Worm (Caenorhabditis elegans) whole organism, young adult: Measurements from ENCODE around the gene fbxb-14.

Experiments
- B0261.1 ChIP-seq: sonication (generic microtip); optimal IDR thresholded peaks from 2 replicates; lab custom pipeline; 2016; ENCODE audit warnings: mild to moderate bottlenecking, missing genetic modification characterization, moderate library complexity, missing compliant biosample characterization
- F22D6.2 ChIP-seq: sonication (generic microtip); optimal IDR thresholded peaks from 2 replicates; lab custom pipeline; 2016; ENCODE audit warnings: mild to moderate bottlenecking, missing genetic modification characterization, missing compliant biosample characterization
- F23B12.7 ChIP-seq: sonication (generic microtip); optimal IDR thresholded peaks from 2 replicates; lab custom pipeline; 2017; ENCODE audit warnings: missing genetic modification characterization, mild to moderate bottlenecking, missing compliant biosample characterization, antibody characterized with exemption, moderate library complexity; ENCODE audit not compliant: insufficient read depth
- F33H1.4 ChIP-seq: fragments of 200-800 bp; sonication (Bioruptor generic); IDR thresholded peaks from 2 replicates; pipeline ENCODE4 v1.3.6; 2022; ENCODE audit warnings: missing genetic modification reagents, missing genetic modification characterization, missing compliant biosample characterization
- F57A8.1 ChIP-seq: fragments of 200-800 bp; sonication (Bioruptor generic); optimal IDR thresholded peaks from 2 replicates; lab custom pipeline; 2018; ENCODE audit warnings: mild to moderate bottlenecking, missing genetic modification characterization, moderate library complexity, missing compliant biosample characterization
- Y53G8AR.9 ChIP-seq: fragments of 200-800 bp; sonication (Bioruptor generic); conservative IDR thresholded peaks from 2 replicates; pipeline ENCODE4 v1.3.6; 2022; ENCODE audit warnings: missing genetic modification reagents, missing genetic modification characterization, missing compliant biosample characterization
- attf-3 ChIP-seq: fragments of 200-800 bp; sonication (Bioruptor generic); conservative IDR thresholded peaks from 2 replicates; pipeline ENCODE4 v1.3.6; 2022; ENCODE audit warnings: missing genetic modification reagents, missing genetic modification characterization, missing compliant biosample characterization
- attf-5 ChIP-seq: fragments of 200-800 bp; sonication (Bioruptor generic); optimal IDR thresholded peaks from 2 replicates; lab custom pipeline; 2018; ENCODE audit warnings: mild to moderate bottlenecking, missing genetic modification characterization, missing compliant biosample characterization
- ccch-3 ChIP-seq: fragments of 200-800 bp; sonication (Bioruptor generic); optimal IDR thresholded peaks from 2 replicates; lab custom pipeline; 2018; ENCODE audit warnings: mild to moderate bottlenecking, missing genetic modification characterization, missing compliant biosample characterization
- cebp-1 ChIP-seq, 2 experiments: fragments of 200-800 bp in 1 of 2; sonication (Bioruptor generic) in 1 of 2; sonication (generic microtip) in 1 of 2; IDR thresholded peaks in 1 of 2; optimal IDR thresholded peaks in 1 of 2; 2 replicates each; pipeline versions ENCODE4 v1.3.6 to Lab custom; 2017 to 2022; ENCODE audit warnings: missing compliant biosample characterization in 2 of 2, missing genetic modification characterization in 2 of 2, mild to moderate bottlenecking in 1 of 2, missing genetic modification reagents in 1 of 2, moderate library complexity in 1 of 2
- cebp-2 ChIP-seq: fragments of 200-800 bp; sonication (Bioruptor generic); IDR thresholded peaks from 2 replicates; pipeline ENCODE4 v1.3.6; 2022; ENCODE audit warnings: missing genetic modification characterization, missing compliant biosample characterization
- ceh-27 ChIP-seq: fragments of 200-800 bp; sonication (Bioruptor generic); optimal IDR thresholded peaks from 2 replicates; lab custom pipeline; 2018; ENCODE audit warnings: mild to moderate bottlenecking, missing genetic modification characterization, moderate library complexity, missing compliant biosample characterization
- ceh-58 ChIP-seq: fragments of 200-800 bp; sonication (Bioruptor generic); IDR thresholded peaks from 2 replicates; pipeline ENCODE4 v1.3.6; 2022; ENCODE audit warnings: missing genetic modification characterization, missing compliant biosample characterization
- ceh-91 ChIP-seq: fragments of 200-800 bp; sonication (Bioruptor generic); IDR thresholded peaks from 2 replicates; pipeline ENCODE4 v1.3.6; 2022; ENCODE audit warnings: missing genetic modification reagents, missing genetic modification characterization, missing compliant biosample characterization
- chd-7 ChIP-seq: sonication (generic microtip); optimal IDR thresholded peaks from 2 replicates; lab custom pipeline; 2016; ENCODE audit warnings: mild to moderate bottlenecking, missing genetic modification characterization, moderate library complexity, missing compliant biosample characterization
- die-1 ChIP-seq: sonication (generic microtip); optimal IDR thresholded peaks from 2 replicates; lab custom pipeline; 2016; ENCODE audit warnings: missing genotype, mild to moderate bottlenecking, missing genetic modification characterization, missing compliant biosample characterization
- egl-18 ChIP-seq: fragments of 200-800 bp; sonication (Bioruptor generic); IDR thresholded peaks from 2 replicates; pipeline ENCODE4 v1.3.6; 2022; ENCODE audit warnings: missing genetic modification reagents, missing genetic modification characterization, missing compliant biosample characterization
- ekl-4 ChIP-seq: fragments of 200-800 bp; sonication (Bioruptor generic); IDR thresholded peaks from 2 replicates; pipeline ENCODE4 v1.3.6; 2022; ENCODE audit warnings: missing genetic modification reagents, missing genetic modification characterization, missing compliant biosample characterization
- hlh-26 ChIP-seq: fragments of 200-800 bp; sonication (Bioruptor generic); conservative IDR thresholded peaks from 2 replicates; pipeline ENCODE4 v1.3.6; 2022; ENCODE audit warnings: missing genetic modification reagents, missing genetic modification characterization, missing compliant biosample characterization
- hmg-1.2 ChIP-seq: fragments of 200-800 bp; sonication (Bioruptor generic); IDR thresholded peaks from 2 replicates; pipeline ENCODE4 v1.3.6; 2022; ENCODE audit warnings: missing genetic modification reagents, missing genetic modification characterization, missing compliant biosample characterization
- hsf-1 ChIP-seq: fragments of 200-800 bp; sonication (Bioruptor generic); IDR thresholded peaks from 2 replicates; pipeline ENCODE4 v1.3.6; 2022; ENCODE audit warnings: missing genetic modification reagents, missing genetic modification characterization, missing compliant biosample characterization
- let-526 ChIP-seq: fragments of 200-800 bp; sonication (Bioruptor generic); IDR thresholded peaks from 2 replicates; pipeline ENCODE4 v1.3.6; 2022; ENCODE audit warnings: missing genetic modification reagents, missing genetic modification characterization, missing compliant biosample characterization
- let-607 ChIP-seq, 2 experiments: fragments of 200-800 bp in 1 of 2; sonication (Bioruptor generic) in 1 of 2; sonication (generic microtip) in 1 of 2; optimal IDR thresholded peaks; 2 replicates each; lab custom pipeline; 2016 to 2018; ENCODE audit warnings: mild to moderate bottlenecking in 2 of 2, missing compliant biosample characterization in 2 of 2, missing genetic modification characterization in 2 of 2, moderate library complexity in 2 of 2, missing genotype in 1 of 2
- lin-35 ChIP-seq, 3 experiments: fragments of 150-350 bp in 2 of 3; sonication (generic microtip) in 1 of 3; optimal IDR thresholded peaks; 2 replicates each; lab custom pipeline; 2014 to 2018; ENCODE audit warnings: missing biosample characterization in 3 of 3, missing genetic modification characterization in 3 of 3, missing genetic modification reagents in 3 of 3
- lin-40 ChIP-seq: sonication (generic microtip); optimal IDR thresholded peaks from 2 replicates; lab custom pipeline; 2016; ENCODE audit warnings: missing genetic modification characterization, mild to moderate bottlenecking, missing compliant biosample characterization, missing genotype, missing genetic modification reagents
- lir-1 ChIP-seq: fragments of 200-800 bp; sonication (Bioruptor generic); conservative IDR thresholded peaks from 2 replicates; pipeline ENCODE4 v1.3.6; 2022; ENCODE audit warnings: missing genetic modification reagents, missing genetic modification characterization, missing compliant biosample characterization
- lsl-1 ChIP-seq: fragments of 200-800 bp; sonication (Bioruptor generic); optimal IDR thresholded peaks from 2 replicates; lab custom pipeline; 2018; ENCODE audit warnings: mild to moderate bottlenecking, missing genetic modification characterization, moderate library complexity, missing compliant biosample characterization
- madf-6 ChIP-seq: fragments of 200-800 bp; sonication (Bioruptor generic); IDR thresholded peaks from 2 replicates; pipeline ENCODE4 v1.3.6; 2022; ENCODE audit warnings: missing genetic modification reagents, missing genetic modification characterization, missing compliant biosample characterization
- nfyb-1 ChIP-seq: fragments of 200-800 bp; sonication (Bioruptor generic); IDR thresholded peaks from 2 replicates; pipeline ENCODE4 v1.3.6; 2022; ENCODE audit warnings: missing genetic modification reagents, missing genetic modification characterization, missing compliant biosample characterization
- nhr-120 ChIP-seq: fragments of 200-800 bp; sonication (Bioruptor generic); IDR thresholded peaks from 2 replicates; pipeline ENCODE4 v1.3.6; 2022; ENCODE audit warnings: missing genetic modification characterization, missing compliant biosample characterization
- nhr-27 ChIP-seq: fragments of 200-800 bp; sonication (Bioruptor generic); optimal IDR thresholded peaks from 2 replicates; lab custom pipeline; 2018; ENCODE audit warnings: mild to moderate bottlenecking, missing genetic modification characterization, moderate library complexity, missing compliant biosample characterization
- rpc-1 ChIP-seq, 2 experiments: fragments of 150-350 bp in 1 of 2; sonication (generic microtip) in 1 of 2; optimal IDR thresholded peaks; 2 replicates each; lab custom pipeline; 2014 to 2018; ENCODE audit warnings: missing biosample characterization in 1 of 2, missing genetic modification characterization in 1 of 2, missing genetic modification reagents in 1 of 2, missing genotype in 1 of 2
- snpc-1.3 ChIP-seq: sonication (generic microtip); optimal IDR thresholded peaks from 2 replicates; lab custom pipeline; 2017; ENCODE audit warnings: missing genetic modification characterization, mild to moderate bottlenecking, missing compliant biosample characterization, antibody characterized with exemption, moderate library complexity, missing genotype, missing genetic modification reagents; ENCODE audit not compliant: insufficient read depth
- snpc-4 ChIP-seq, 5 experiments: fragments of 150-350 bp in 1 of 5; sonication (generic microtip) in 4 of 5; optimal IDR thresholded peaks; 2 replicates each; lab custom pipeline; 2014 to 2018; ENCODE audit warnings: missing genetic modification characterization in 5 of 5, missing biosample characterization in 3 of 5, antibody characterized with exemption in 2 of 5, mild to moderate bottlenecking in 2 of 5, missing compliant biosample characterization in 2 of 5, missing genotype in 2 of 5, moderate library complexity in 2 of 5, missing genetic modification reagents in 1 of 5
- tbp1 ChIP-seq: fragments of 200-800 bp; sonication (Bioruptor generic); optimal IDR thresholded peaks from 2 replicates; lab custom pipeline; 2018; ENCODE audit warnings: mild to moderate bottlenecking, missing genetic modification characterization, missing compliant biosample characterization
- tbx-9 ChIP-seq: sonication (generic microtip); optimal IDR thresholded peaks from 2 replicates; lab custom pipeline; 2016; ENCODE audit warnings: borderline replicate concordance, missing genetic modification characterization, inconsistent platforms, missing compliant biosample characterization

The fbxb-14 gene

DNA sequence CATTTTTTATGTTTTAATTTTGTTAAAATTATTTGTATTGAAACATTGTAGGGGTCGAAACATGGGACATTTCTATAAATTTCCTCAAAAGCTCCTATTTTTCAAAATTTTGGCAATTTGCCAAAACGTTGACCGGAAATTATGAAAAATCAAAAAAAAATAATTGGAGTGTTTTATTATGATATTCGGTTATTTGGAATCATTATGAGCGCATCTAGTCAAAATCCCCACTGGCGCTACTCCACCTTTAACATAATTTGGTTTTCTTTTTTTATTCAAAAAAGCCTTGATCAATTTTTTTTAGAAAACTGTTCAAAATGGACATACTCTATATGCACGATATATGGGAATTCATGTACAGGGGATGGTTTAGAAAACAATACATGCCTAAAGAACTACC lies 22.7 kb upstream of the fbxb-14 start, which contains the start of gene W04H10.2:
W04H10.2 (plus strand) TSS at position 301 of the 400 bp plus-strand sequence.
- TF ChIP-seq tbx-9 (tag; lab: Kevin White, UChicago), result no peak
- no peak for TF ChIP-seq egl-18 (GFP tag; lab: Robert Waterston, UW)

ce11 chrII:602969-603368 lies 20.4 kb upstream of the fbxb-14 start:
- TF ChIP-seq lsl-1 (GFP tag; lab: Kevin White, UChicago), result no peak
- TF ChIP-seq ccch-3 (GFP tag; lab: Kevin White, UChicago), result no peak
- TF ChIP-seq ceh-58 (GFP tag; lab: Robert Waterston, UW), result no peak
- no peak for TF ChIP-seq tbx-9 (tag; lab: Kevin White, UChicago)
- no peak for TF ChIP-seq F22D6.2 (tag; lab: Kevin White, UChicago)
- TF ChIP-seq attf-5 (GFP tag; lab: Kevin White, UChicago), result peak; percentile 40
- TF ChIP-seq let-526 (GFP tag; lab: Robert Waterston, UW), result no peak
- TF ChIP-seq snpc-1.3 (tag; lab: Kevin White, UChicago), result no peak
- TF ChIP-seq hsf-1, result no peak
- no peak for TF ChIP-seq cebp-1 (GFP tag; IDR thresholded peaks at IDR 0.05; lab: Robert Waterston, UW)
- TF ChIP-seq cebp-1 (tag; optimal IDR thresholded peaks at IDR 0.05; lab: Kevin White, UChicago), result no peak
- TF ChIP-seq let-607 (tag; optimal IDR thresholded peaks at IDR 0.05; lab: Kevin White, UChicago), result no peak
- TF ChIP-seq rpc-1 (optimal IDR thresholded peaks at IDR 0.05; lab: Kevin White, UChicago), result no peak
- TF ChIP-seq rpc-1 (tag; optimal IDR thresholded peaks at IDR 0.05; lab: Kevin White, UChicago), result no peak
- no peak for TF ChIP-seq B0261.1 (tag; lab: Kevin White, UChicago)
- TF ChIP-seq ekl-4 (GFP tag; lab: Robert Waterston, UW), result no peak
- no peak for TF ChIP-seq tbp1 (GFP tag; lab: Kevin White, UChicago)
- TF ChIP-seq snpc-4 (GFP tag; optimal IDR thresholded peaks at IDR 0.05; lab: Kevin White, UChicago), result no peak
- TF ChIP-seq snpc-4 (tag; optimal IDR thresholded peaks at IDR 0.05; lab: Kevin White, UChicago), result peak in 1 of 4 experiments; percentile 23
- TF ChIP-seq nhr-27 (tag; lab: Kevin White, UChicago), result no peak
- no peak for TF ChIP-seq hlh-26 (GFP tag; lab: Robert Waterston, UW)
- TF ChIP-seq Y53G8AR.9, result no peak
- TF ChIP-seq lin-40 (tag; lab: Kevin White, UChicago), result peak; percentile 7
- no peak for TF ChIP-seq cebp-2 (GFP tag; lab: Robert Waterston, UW)
- no peak for TF ChIP-seq ceh-27 (GFP tag; lab: Kevin White, UChicago)
- peak in 1 of 3 experiments; percentile 8 for TF ChIP-seq lin-35 (GFP tag; optimal IDR thresholded peaks at IDR 0.05; lab: Kevin White, UChicago)
- TF ChIP-seq chd-7 (tag; lab: Kevin White, UChicago), result no peak
- TF ChIP-seq die-1 (tag; lab: Kevin White, UChicago), result no peak
- TF ChIP-seq F57A8.1, result no peak
- TF ChIP-seq hmg-1.2 (GFP tag; lab: Robert Waterston, UW), result peak; percentile 61; the same call in 1 of the 2 replicates
- TF ChIP-seq nhr-120 (GFP tag; lab: Robert Waterston, UW), result no peak
- no peak for TF ChIP-seq F33H1.4 (GFP tag; lab: Robert Waterston, UW)
- no peak for TF ChIP-seq nfyb-1
- no peak for TF ChIP-seq F23B12.7
- TF ChIP-seq lir-1, result no peak
- no peak for TF ChIP-seq madf-6 (GFP tag; lab: Robert Waterston, UW)
- TF ChIP-seq ceh-91, result no peak
- TF ChIP-seq attf-3 (GFP tag; lab: Robert Waterston, UW), result no peak
